3 fruit fly cellular contexts compared by ENCODE assay signal in the genomic region with DNA sequence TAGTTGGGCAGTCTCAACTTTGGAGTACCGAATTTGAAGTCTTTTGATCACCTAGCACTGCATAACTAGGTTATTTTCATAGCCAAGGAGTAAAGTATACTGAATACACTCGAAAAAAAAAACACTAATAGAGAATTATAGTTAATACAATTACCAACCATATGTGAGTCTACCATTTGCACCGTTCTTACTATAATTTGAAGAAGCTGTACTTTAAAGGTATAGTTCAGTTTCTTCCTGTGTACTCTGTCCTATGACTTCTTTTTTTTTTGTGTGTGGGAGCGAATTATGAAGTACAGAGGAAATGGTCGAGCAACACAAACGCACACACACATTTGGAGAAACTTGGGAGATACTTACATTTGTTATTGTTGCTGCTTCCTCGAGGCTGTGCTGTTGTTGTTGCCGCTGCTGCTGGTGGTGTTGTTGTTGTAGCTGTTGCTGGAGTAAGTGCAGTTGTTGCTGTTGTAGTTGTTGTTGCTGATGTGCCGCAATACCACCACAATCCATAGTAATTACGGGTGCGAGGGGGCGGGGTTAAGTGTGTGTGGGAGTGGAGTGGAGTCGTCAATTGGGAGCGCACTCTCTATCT.
A peak's percentile ranks its signal among the peaks of the same experiment; 100 is the strongest.
TF ChIP-seq lines count a peak whose summit lies in the region.

No protein-coding gene starts in this region.

TF ChIP-seq in whole organism, embryonic, 481 proteins besides CTCF, POLR2A, EP300 and RAD21 (continued from another document and continues in another):
- TF ChIP-seq Blimp-1 (GFP tag; optimal IDR thresholded peaks at IDR 0.05; lab: Kevin White, UChicago) (peak; percentile 92), ranshi (GFP tag; IDR thresholded peaks at IDR 0.05; lab: Robert Waterston, UW) (peak; percentile 87), CG12769 (tag; optimal IDR thresholded peaks at IDR 0.05; lab: Kevin White, UChicago) (no peak), CG33557 (GFP tag; optimal IDR thresholded peaks at IDR 0.05; lab: Kevin White, UChicago) (peak; percentile 85), unpg (GFP tag; optimal IDR thresholded peaks at IDR 0.05; lab: Kevin White, UChicago) (peak; percentile 94), CG16815 (GFP tag; optimal IDR thresholded peaks at IDR 0.05; lab: Kevin White, UChicago) (peak; percentile 91), CG12299 (tag; optimal IDR thresholded peaks at IDR 0.05; lab: Kevin White, UChicago) (peak; percentile 72), kah (GFP tag; optimal IDR thresholded peaks at IDR 0.05; lab: Kevin White, UChicago) (peak; percentile 71), Lpt (GFP tag; optimal IDR thresholded peaks at IDR 0.05; lab: Kevin White, UChicago) (no peak), Optix (GFP tag; IDR thresholded peaks at IDR 0.05; lab: Robert Waterston, UW) (peak; percentile 70), CG12744 (GFP tag; optimal IDR thresholded peaks at IDR 0.05; lab: Kevin White, UChicago) (peak; percentile 88), Chrac-16 (GFP tag; optimal IDR thresholded peaks at IDR 0.05; lab: Kevin White, UChicago) (peak; percentile 94), zf30C (GFP tag; optimal IDR thresholded peaks at IDR 0.05; lab: Kevin White, UChicago) (peak; percentile 95), CG17361 (GFP tag; IDR thresholded peaks at IDR 0.05; lab: Robert Waterston, UW) (peak; percentile 94), CG1024 (GFP tag; IDR thresholded peaks at IDR 0.05; lab: Robert Waterston, UW) (peak; percentile 87), CG11504 (tag; optimal IDR thresholded peaks at IDR 0.05; lab: Kevin White, UChicago) (peak; percentile 93), Mad (GFP tag; optimal IDR thresholded peaks at IDR 0.05; lab: Kevin White, UChicago) (peak; percentile 91), croc (GFP tag; conservative IDR thresholded peaks at IDR 0.05; lab: Robert Waterston, UW) (peak; percentile 90), twi (tag; optimal IDR thresholded peaks at IDR 0.05; lab: Kevin White, UChicago) (peak; percentile 45), CG10654 (GFP tag; optimal IDR thresholded peaks at IDR 0.05; lab: Kevin White, UChicago) (peak; percentile 90), Dfd (GFP tag; optimal IDR thresholded peaks at IDR 0.05; lab: Kevin White, UChicago) (no peak), chm (GFP tag; IDR thresholded peaks at IDR 0.05; lab: Robert Waterston, UW) (peak; percentile 95), Ptx1 (GFP tag; IDR thresholded peaks at IDR 0.05; lab: Robert Waterston, UW) (peak; percentile 86), CG12104 (GFP tag; optimal IDR thresholded peaks at IDR 0.05; lab: Kevin White, UChicago) (peak; percentile 73), CG7271 (tag; optimal IDR thresholded peaks at IDR 0.05; lab: Kevin White, UChicago) (peak; percentile 84), exex (tag; optimal IDR thresholded peaks at IDR 0.05; lab: Kevin White, UChicago) (no peak), al (GFP tag; IDR thresholded peaks at IDR 0.05; lab: Robert Waterston, UW) (0 out of 2 replicates have a peak, but pooled peaks have one; percentile 20), ab (GFP tag; optimal IDR thresholded peaks at IDR 0.05; lab: Kevin White, UChicago) (peak; percentile 91), bsh (GFP tag; optimal IDR thresholded peaks at IDR 0.05; lab: Kevin White, UChicago) (peak; percentile 78 to 97), Med (GFP tag; lab: Kevin White, UChicago) (peak; percentile 97), prd (optimal IDR thresholded peaks at IDR 0.05; lab: Kevin White, UChicago) (no peak), prd (GFP tag; IDR thresholded peaks at IDR 0.05; lab: Robert Waterston, UW) (peak; percentile 93), ERR (GFP tag; optimal IDR thresholded peaks at IDR 0.05; lab: Kevin White, UChicago) (peak; percentile 72), onecut (GFP tag; IDR thresholded peaks at IDR 0.05; lab: Robert Waterston, UW) (peak; percentile 85), hb (GFP tag; IDR thresholded peaks at IDR 0.05; lab: Robert Waterston, UW; ENCODE audit: partially characterized antibody) (no peak), esg (GFP tag; conservative IDR thresholded peaks at IDR 0.05; lab: Robert Waterston, UW) (peak; percentile 83), ssp (GFP tag; IDR thresholded peaks at IDR 0.05; lab: Robert Waterston, UW) (peak; percentile 75), Side (GFP tag; optimal IDR thresholded peaks at IDR 0.05; lab: Kevin White, UChicago) (peak; percentile 87), vnd (GFP tag; IDR thresholded peaks at IDR 0.05; lab: Robert Waterston, UW; ENCODE audit: partially characterized antibody) (no peak), Meics (GFP tag; optimal IDR thresholded peaks at IDR 0.05; lab: Kevin White, UChicago) (peak; percentile 78), mam (GFP tag; optimal IDR thresholded peaks at IDR 0.05; lab: Kevin White, UChicago) (peak; percentile 83), Sin3A (optimal IDR thresholded peaks at IDR 0.05; lab: Kevin White, UChicago) (no peak)

TF ChIP-seq in whole organism, prepupa, 60 proteins besides CTCF, POLR2A, EP300 and RAD21 (continued from another document):
- TF ChIP-seq CG6792 (GFP tag; optimal IDR thresholded peaks at IDR 0.05; lab: Kevin White, UChicago) (peak; percentile 88), CG7368 (GFP tag; optimal IDR thresholded peaks at IDR 0.05; lab: Kevin White, UChicago) (peak; percentile 91), pdm3 (GFP tag; optimal IDR thresholded peaks at IDR 0.05; lab: Kevin White, UChicago) (peak; percentile 96), Eip78C (GFP tag; lab: Kevin White, UChicago) (peak; percentile 98), CG10631 (GFP tag; optimal IDR thresholded peaks at IDR 0.05; lab: Kevin White, UChicago) (peak; percentile 94), svp (GFP tag; lab: Kevin White, UChicago) (peak; percentile 93), Blimp-1 (GFP tag; optimal IDR thresholded peaks at IDR 0.05; lab: Kevin White, UChicago) (no peak), ss (GFP tag; optimal IDR thresholded peaks at IDR 0.05; lab: Kevin White, UChicago) (peak; percentile 75 to 83), spab (GFP tag; optimal IDR thresholded peaks at IDR 0.05; lab: Kevin White, UChicago) (peak; percentile 86), Gug (GFP tag; IDR thresholded peaks at IDR 0.05; lab: Robert Waterston, UW) (peak; percentile 93), fkh (GFP tag; optimal IDR thresholded peaks at IDR 0.05; lab: Kevin White, UChicago) (no peak), Sox102F (GFP tag; optimal IDR thresholded peaks at IDR 0.05; lab: Kevin White, UChicago) (peak; percentile 87), achi (GFP tag; optimal IDR thresholded peaks at IDR 0.05; lab: Kevin White, UChicago) (peak; percentile 91), CG11294 (GFP tag; IDR thresholded peaks at IDR 0.05; lab: Robert Waterston, UW) (peak; percentile 84), acj6 (GFP tag; optimal IDR thresholded peaks at IDR 0.05; lab: Kevin White, UChicago) (peak; percentile 93), Ets21C (GFP tag; optimal IDR thresholded peaks at IDR 0.05; lab: Kevin White, UChicago) (peak; percentile 78), dac (GFP tag; optimal IDR thresholded peaks at IDR 0.05; lab: Kevin White, UChicago) (peak; percentile 92), fd59A (GFP tag; optimal IDR thresholded peaks at IDR 0.05; lab: Kevin White, UChicago) (peak; percentile 79), eg (GFP tag; IDR thresholded peaks at IDR 0.05; lab: Robert Waterston, UW) (peak; percentile 95), Smox (GFP tag; optimal IDR thresholded peaks at IDR 0.05; lab: Kevin White, UChicago) (peak; percentile 87), CG3919 (GFP tag; optimal IDR thresholded peaks at IDR 0.05; lab: Kevin White, UChicago) (peak; percentile 95), fd85E (GFP tag; optimal IDR thresholded peaks at IDR 0.05; lab: Kevin White, UChicago) (peak; percentile 60), OdsH (GFP tag; optimal IDR thresholded peaks at IDR 0.05; lab: Kevin White, UChicago) (peak; percentile 93), CG15336 (GFP tag; IDR thresholded peaks at IDR 0.05; lab: Robert Waterston, UW) (peak; percentile 96), CG9139 (GFP tag; optimal IDR thresholded peaks at IDR 0.05; lab: Kevin White, UChicago) (peak; percentile 65), CG4318 (GFP tag; optimal IDR thresholded peaks at IDR 0.05; lab: Kevin White, UChicago) (peak; percentile 93), Sox14 (GFP tag; optimal IDR thresholded peaks at IDR 0.05; lab: Kevin White, UChicago) (peak; percentile 94), CG8632 (GFP tag; optimal IDR thresholded peaks at IDR 0.05; lab: Kevin White, UChicago) (peak; percentile 84), Met (GFP tag; optimal IDR thresholded peaks at IDR 0.05; lab: Kevin White, UChicago) (peak; percentile 90), CG11902 (GFP tag; optimal IDR thresholded peaks at IDR 0.05; lab: Kevin White, UChicago) (peak; percentile 81), CG1621 (tag; optimal IDR thresholded peaks at IDR 0.05; lab: Kevin White, UChicago) (peak; percentile 88), Hr38 (GFP tag; optimal IDR thresholded peaks at IDR 0.05; lab: Kevin White, UChicago) (peak; percentile 38), CG31627 (GFP tag; optimal IDR thresholded peaks at IDR 0.05; lab: Kevin White, UChicago) (peak; percentile 88), lz (GFP tag; optimal IDR thresholded peaks at IDR 0.05; lab: Kevin White, UChicago) (peak; percentile 89), CG6854 (GFP tag; optimal IDR thresholded peaks at IDR 0.05; lab: Kevin White, UChicago) (no peak), Sox15 (GFP tag; optimal IDR thresholded peaks at IDR 0.05; lab: Kevin White, UChicago) (peak; percentile 83), cyc (GFP tag; optimal IDR thresholded peaks at IDR 0.05; lab: Kevin White, UChicago) (peak; percentile 91), CG16779 (tag; optimal IDR thresholded peaks at IDR 0.05; lab: Kevin White, UChicago) (peak; percentile 72), salr (GFP tag; optimal IDR thresholded peaks at IDR 0.05; lab: Kevin White, UChicago) (peak; percentile 79 to 92), topi (GFP tag; optimal IDR thresholded peaks at IDR 0.05; lab: Kevin White, UChicago) (peak; percentile 93)

TF ChIP-seq in whole organism, wandering third instar larva, 38 proteins besides CTCF, POLR2A, EP300 and RAD21 (continued from another document):
- no peak for TF ChIP-seq N (GFP tag; optimal IDR thresholded peaks at IDR 0.05; lab: Kevin White, UChicago)
